Fruit fly (Drosophila melanogaster) ovary, adult (tissue): ENCODE data around the gene Ssl1.

ENCODE experiments used
- CG17801 ChIP-seq: fragments of 200-800 bp; optimal IDR thresholded peaks from 2 replicates; lab custom pipeline; 2019; ENCODE audit warnings: missing biosample characterization, mild to moderate bottlenecking, missing genetic modification characterization, moderate library complexity; ENCODE audit not compliant: partially characterized antibody

Ssl1 gene

dm6 chr3L:22878723-22879343 lies at the start of gene Ssl1, which contains the start of gene Chro:
Gene Ssl1, plus strand, starts transcription at chr3L:22879089.
Gene Chro, minus strand, starts transcription at chr3L:22878984.
- TF ChIP-seq CG17801 (GFP tag; lab: Kevin White, UChicago): peak; percentile 100

dm6 chr3L:22830132-22830697 lies 48.7 kb upstream of the Ssl1 start:
- peak; percentile 71 for TF ChIP-seq CG17801 (GFP tag; lab: Kevin White, UChicago)

dm6 chr3L:22835144-22835964 lies 43.5 kb upstream of the Ssl1 start, which contains the start of gene jim:
Gene jim, minus strand, starts transcription at chr3L:22835194.
- TF ChIP-seq CG17801 (GFP tag; lab: Kevin White, UChicago): peak; percentile 21

dm6 chr3L:22836768-22837167 lies 42.1 kb upstream of the Ssl1 start, which contains the start of the genes CG11226 and CG45428:
Gene CG11226, plus strand, starts transcription at chr3L:22837068.
Gene CG45428, minus strand, starts transcription at chr3L:22837070.
- TF ChIP-seq CG17801 (GFP tag; lab: Kevin White, UChicago): no peak

dm6 chr3L:22837651-22838614 lies 41.0 kb upstream of the Ssl1 start:
- no peak for TF ChIP-seq CG17801 (GFP tag; lab: Kevin White, UChicago)

- no peak for TF ChIP-seq CG17801 (GFP tag; lab: Kevin White, UChicago)
Observed at dm6 chr3L:22839243-22839642, 39.6 kb upstream of the Ssl1 start.

dm6 chr3L:22839726-22840228 lies 39.1 kb upstream of the Ssl1 start:
- no peak for TF ChIP-seq CG17801 (GFP tag; lab: Kevin White, UChicago)

- TF ChIP-seq CG17801 (GFP tag; lab: Kevin White, UChicago): no peak
Observed at dm6 chr3L:22843094-22843493, 35.8 kb upstream of the Ssl1 start.

- TF ChIP-seq CG17801 (GFP tag; lab: Kevin White, UChicago): no peak
Observed at dm6 chr3L:22847679-22848118, 31.2 kb upstream of the Ssl1 start.

- no peak for TF ChIP-seq CG17801 (GFP tag; lab: Kevin White, UChicago)
Observed at dm6 chr3L:22848940-22849339, 29.9 kb upstream of the Ssl1 start.

- peak; percentile 61 for TF ChIP-seq CG17801 (GFP tag; lab: Kevin White, UChicago)
Observed at dm6 chr3L:22851172-22852128, 27.4 kb upstream of the Ssl1 start.

dm6 chr3L:22853412-22853811 lies 25.5 kb upstream of the Ssl1 start, which contains the start of gene CG32462:
Gene CG32462, minus strand, starts transcription at chr3L:22853512.
- TF ChIP-seq CG17801 (GFP tag; lab: Kevin White, UChicago): no peak

dm6 chr3L:22856009-22856477 lies 22.8 kb upstream of the Ssl1 start, which contains the start of gene CG32459:
Gene CG32459, minus strand, starts transcription at chr3L:22856059.
- no peak for TF ChIP-seq CG17801 (GFP tag; lab: Kevin White, UChicago)
